Fruit fly (Drosophila melanogaster) whole organism, wandering third instar larva: Measurements from ENCODE around the gene CG33928.
A peak's percentile ranks its signal among the peaks of the same experiment; 100 is the strongest.

Source experiments
- Abd-B ChIP-seq: fragments of >200 bp; optimal IDR thresholded peaks from 2 replicates; lab custom pipeline; 2017; ENCODE audit warnings: missing biosample characterization, missing genetic modification characterization
- CG32264 ChIP-seq: fragments of 200-800 bp; sonication (Bioruptor generic); optimal IDR thresholded peaks from 2 replicates; lab custom pipeline; 2016; ENCODE audit warnings: missing biosample characterization, missing genetic modification characterization
- CrebA ChIP-seq: fragments of 200-800 bp; sonication (Bioruptor generic); optimal IDR thresholded peaks from 2 replicates; lab custom pipeline; 2016; ENCODE audit warnings: missing biosample characterization, mild to moderate bottlenecking, missing genetic modification characterization, borderline replicate concordance
- Dfd ChIP-seq: fragments of >200 bp; optimal IDR thresholded peaks from 2 replicates; lab custom pipeline; 2017; ENCODE audit warnings: missing biosample characterization, missing genetic modification characterization
- Dif ChIP-seq: fragments of 200-275, 200-300 bp; sonication (Bioruptor generic); optimal IDR thresholded peaks from 2 replicates; lab custom pipeline; 2018; ENCODE audit warnings: missing biosample characterization, missing genetic modification characterization; ENCODE audit not compliant: partially characterized antibody
- Hnf4 ChIP-seq: fragments of 200-800 bp; sonication (Bioruptor generic); optimal IDR thresholded peaks from 2 replicates; lab custom pipeline; 2016; ENCODE audit warnings: missing biosample characterization, mild to moderate bottlenecking, missing genetic modification characterization
- Hr78 ChIP-seq: fragments of >200 bp; optimal IDR thresholded peaks from 2 replicates; lab custom pipeline; 2017; ENCODE audit warnings: missing biosample characterization, missing genetic modification characterization
- Hr83 ChIP-seq: fragments of 200-300 bp; sonication (Bioruptor generic); optimal IDR thresholded peaks from 2 replicates; lab custom pipeline; 2016; ENCODE audit warnings: missing biosample characterization, mild to moderate bottlenecking, missing genetic modification characterization, moderate library complexity; ENCODE audit not compliant: poor library complexity, severe bottlenecking
- Mio ChIP-seq: sonication (Bioruptor generic); optimal IDR thresholded peaks from 2 replicates; lab custom pipeline; 2016; ENCODE audit warnings: missing biosample characterization, missing genetic modification characterization
- Myc ChIP-seq: fragments of >200 bp; optimal IDR thresholded peaks from 2 replicates; lab custom pipeline; 2017
- OdsH ChIP-seq: fragments of 200-800 bp; sonication (Bioruptor generic); optimal IDR thresholded peaks from 2 replicates; lab custom pipeline; 2016; ENCODE audit warnings: missing biosample characterization, mild to moderate bottlenecking, missing genetic modification characterization
- Rel ChIP-seq, 2 experiments: fragments of 200-800 bp; sonication (Bioruptor generic) in 1 of 2; optimal IDR thresholded peaks; 2 replicates in 1 of 2; 3 replicates in 1 of 2; lab custom pipeline; 2016 to 2019; ENCODE audit warnings: mild to moderate bottlenecking in 2 of 2, missing biosample characterization in 2 of 2, missing genetic modification characterization in 2 of 2, moderate library complexity in 1 of 2
- Sp1 ChIP-seq: fragments of 200-800 bp; sonication (Bioruptor generic); optimal IDR thresholded peaks from 3 replicates; lab custom pipeline; 2019; ENCODE audit warnings: missing biosample characterization, mild to moderate bottlenecking, missing genetic modification characterization, moderate library complexity
- br ChIP-seq: fragments of 200-800 bp; sonication (Bioruptor generic); optimal IDR thresholded peaks from 2 replicates; lab custom pipeline; 2016; ENCODE audit warnings: missing biosample characterization, missing genetic modification characterization
- brk ChIP-seq: fragments of 200-800 bp; sonication (Bioruptor generic); optimal IDR thresholded peaks from 2 replicates; lab custom pipeline; 2016; ENCODE audit warnings: missing biosample characterization, mild to moderate bottlenecking, missing genetic modification characterization
- dl ChIP-seq, 2 experiments: fragments of 175-275, 200-275 bp in 1 of 2; fragments of 200-275 bp in 1 of 2; sonication (Bioruptor generic); optimal IDR thresholded peaks; lab custom pipeline; 2018; ENCODE audit warnings: mild to moderate bottlenecking in 2 of 2, missing biosample characterization in 2 of 2, missing genetic modification characterization in 2 of 2, moderate library complexity in 2 of 2; ENCODE audit not compliant: partially characterized antibody in 2 of 2, insufficient read depth in 1 of 2
- dmrt93B ChIP-seq: fragments of 200-800 bp; sonication (Bioruptor generic); optimal IDR thresholded peaks from 2 replicates; lab custom pipeline; 2018; ENCODE audit warnings: missing biosample characterization, mild to moderate bottlenecking, missing genetic modification characterization
- foxo ChIP-seq, 2 experiments: fragments of 200-800 bp; sonication (Bioruptor generic); optimal IDR thresholded peaks; 2 replicates in 1 of 2; 3 replicates in 1 of 2; lab custom pipeline; 2016 to 2017; ENCODE audit warnings: missing biosample characterization in 2 of 2, missing genetic modification characterization in 2 of 2
- fru ChIP-seq: fragments of 200-800 bp; sonication (Bioruptor generic); optimal IDR thresholded peaks from 3 replicates; lab custom pipeline; 2016; ENCODE audit warnings: missing biosample characterization, mild to moderate bottlenecking, missing genetic modification characterization
- h ChIP-seq: fragments of 200-800 bp; sonication (Bioruptor generic); optimal IDR thresholded peaks from 3 replicates; lab custom pipeline; 2016; ENCODE audit warnings: missing biosample characterization, mild to moderate bottlenecking, missing genetic modification characterization
- jim ChIP-seq: fragments of 175-275, 200-325 bp; sonication (Bioruptor generic); optimal IDR thresholded peaks from 2 replicates; lab custom pipeline; 2016; ENCODE audit warnings: missing biosample characterization, mild to moderate bottlenecking, missing genetic modification characterization
- lola ChIP-seq: fragments of >200 bp; optimal IDR thresholded peaks from 2 replicates; lab custom pipeline; 2017; ENCODE audit warnings: missing biosample characterization, missing genetic modification characterization
- psq ChIP-seq: fragments of 200-800 bp; sonication (Bioruptor generic); optimal IDR thresholded peaks from 3 replicates; lab custom pipeline; 2017; ENCODE audit warnings: missing biosample characterization, mild to moderate bottlenecking, missing genetic modification characterization, moderate library complexity
- rgr ChIP-seq: fragments of 200-800 bp; sonication (Bioruptor generic); optimal IDR thresholded peaks from 3 replicates; lab custom pipeline; 2016; ENCODE audit warnings: missing biosample characterization, mild to moderate bottlenecking, missing genetic modification characterization
- sage ChIP-seq: fragments of 200-800 bp; sonication (Bioruptor generic); optimal IDR thresholded peaks from 2 replicates; lab custom pipeline; 2016; ENCODE audit warnings: missing biosample characterization, mild to moderate bottlenecking, missing genetic modification characterization
- tai ChIP-seq: sonication (Bioruptor generic); optimal IDR thresholded peaks from 2 replicates; lab custom pipeline; 2016; ENCODE audit warnings: missing biosample characterization, missing genetic modification characterization
- usp ChIP-seq: fragments of >200 bp; optimal IDR thresholded peaks from 2 replicates; lab custom pipeline; 2017; ENCODE audit warnings: missing biosample characterization, missing genetic modification characterization

CG33928 gene

DNA sequence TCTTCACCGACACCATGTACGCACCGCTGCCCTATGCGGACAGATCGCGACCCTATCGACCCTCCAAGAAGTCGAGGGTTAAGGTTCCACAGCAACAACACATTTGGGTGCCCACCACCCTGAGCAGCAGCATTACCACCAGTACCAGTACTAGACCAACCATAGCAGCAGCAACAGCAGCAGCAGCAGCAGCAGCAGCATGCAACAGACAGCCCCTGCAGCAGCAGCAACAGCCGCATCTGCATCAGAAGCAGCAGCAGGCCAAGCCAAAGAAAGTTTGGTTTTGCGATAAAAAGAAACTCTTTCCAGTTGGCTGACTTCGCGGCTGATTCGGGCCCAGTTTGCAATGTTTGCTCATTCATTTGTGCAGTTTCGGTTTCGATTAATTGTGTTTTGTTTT, 33.9 kb downstream of the CG33928 start:
- TF ChIP-seq usp (GFP tag; lab: Kevin White, UChicago) (no peak), CrebA (GFP tag; lab: Kevin White, UChicago) (no peak), Myc (lab: Kevin White, UChicago) (no peak), Dfd (peak; percentile 93)

DNA sequence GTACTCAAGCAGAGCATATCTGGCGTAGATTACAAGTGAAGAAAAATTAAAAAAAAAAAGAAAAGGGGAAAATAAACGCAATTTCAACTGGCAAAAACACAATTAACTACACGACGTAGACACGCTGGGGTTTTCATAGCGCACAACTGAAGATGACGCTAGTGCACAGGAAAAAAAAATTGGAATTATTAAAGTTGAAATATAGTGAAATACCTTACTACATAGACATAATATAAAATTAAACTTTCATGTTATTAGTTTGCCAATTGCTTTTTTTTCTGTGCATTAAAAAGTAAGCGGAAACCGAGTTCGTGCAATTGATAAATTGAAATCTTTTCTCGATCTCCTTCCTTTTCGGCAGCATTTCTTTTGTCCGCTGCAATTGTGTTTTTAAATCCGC, 39.0 kb downstream of the CG33928 start:
- TF ChIP-seq dmrt93B (GFP tag; lab: Kevin White, UChicago): no peak
- no peak for TF ChIP-seq br (GFP tag; lab: Kevin White, UChicago)
- no peak for TF ChIP-seq CG32264 (GFP tag; lab: Kevin White, UChicago)
- no peak for TF ChIP-seq Myc (lab: Kevin White, UChicago)
- TF ChIP-seq h (GFP tag; lab: Kevin White, UChicago): no peak
- no peak for TF ChIP-seq Hr83 (GFP tag; lab: Kevin White, UChicago)

dm6 chr2L:17394939-17395338, 41.5 kb downstream of the CG33928 start:
- no peak for TF ChIP-seq dmrt93B (GFP tag; lab: Kevin White, UChicago)
- no peak for TF ChIP-seq Mio
- no peak for TF ChIP-seq brk (GFP tag; lab: Kevin White, UChicago)
- no peak for TF ChIP-seq usp (GFP tag; lab: Kevin White, UChicago)
- TF ChIP-seq rgr (GFP tag; lab: Kevin White, UChicago): no peak
- no peak for TF ChIP-seq psq (GFP tag; lab: Kevin White, UChicago)
- TF ChIP-seq, all 38 proteins: peak for 0

DNA sequence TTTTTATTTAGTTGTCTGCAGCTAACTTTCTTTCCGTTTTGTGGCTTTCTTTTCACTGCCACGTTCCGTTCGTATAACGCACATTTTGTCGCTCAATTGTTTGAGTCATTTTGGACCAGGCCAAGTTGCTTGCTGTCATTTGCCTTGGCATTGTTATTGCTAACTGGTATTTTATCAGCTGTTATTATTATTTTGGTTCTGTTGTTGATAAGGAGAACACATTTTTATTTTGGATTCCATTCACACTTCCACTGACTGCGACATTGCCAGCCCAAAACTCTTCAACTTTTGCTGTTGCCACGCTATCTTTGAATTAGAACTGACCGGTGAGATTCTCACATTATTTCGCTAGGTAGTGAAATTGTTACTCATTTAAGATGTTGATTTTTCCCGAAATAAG, 45.6 kb downstream of the CG33928 start:
- TF ChIP-seq Hr83 (GFP tag; lab: Kevin White, UChicago) (peak; percentile 17), h (GFP tag; lab: Kevin White, UChicago) (no peak)

dm6 chr2L:17389104-17389503, 47.3 kb downstream of the CG33928 start:
- TF ChIP-seq lola (no peak), Dif (GFP tag; lab: Kevin White, UChicago) (peak; percentile 88), Hr83 (GFP tag; lab: Kevin White, UChicago) (peak; percentile 59), Mio (no peak), rgr (GFP tag; lab: Kevin White, UChicago) (peak; percentile 16), brk (GFP tag; lab: Kevin White, UChicago) (peak; percentile 22), Hnf4 (peak; percentile 36), br (GFP tag; lab: Kevin White, UChicago) (peak; percentile 8), jim (peak; percentile 25), usp (GFP tag; lab: Kevin White, UChicago) (no peak), CrebA (GFP tag; lab: Kevin White, UChicago) (peak; percentile 59), h (GFP tag; lab: Kevin White, UChicago) (peak; percentile 36), tai (GFP tag; lab: Kevin White, UChicago) (no peak), dl (GFP tag; optimal IDR thresholded peaks at IDR 0.05; lab: Kevin White, UChicago; ENCODE audit: insufficient read depth in 1 of 2, partially characterized antibody in 2 of 2) (peak; percentile 69 to 73), Abd-B (GFP tag; lab: Kevin White, UChicago) (no peak), Sp1 (GFP tag; lab: Kevin White, UChicago) (peak; percentile 46), foxo (GFP tag; optimal IDR thresholded peaks at IDR 0.05; lab: Kevin White, UChicago) (peak in 1 of 2 experiments; percentile 23), psq (GFP tag; lab: Kevin White, UChicago) (peak; percentile 12), fru (GFP tag; lab: Kevin White, UChicago) (peak; percentile 79), Rel (GFP tag; optimal IDR thresholded peaks at IDR 0.05; lab: Kevin White, UChicago) (no peak), Rel (tag; optimal IDR thresholded peaks at IDR 0.05; lab: Kevin White, UChicago) (peak; percentile 60), Hr78 (GFP tag; lab: Kevin White, UChicago) (no peak), OdsH (GFP tag; lab: Kevin White, UChicago) (peak; percentile 26), Dfd (no peak), Myc (lab: Kevin White, UChicago) (no peak), sage (no peak)
- TF ChIP-seq, all 38 proteins: peak for 16
